Fruit fly (Drosophila melanogaster) whole organism, embryonic: ENCODE data around the gene CG7601.
A peak's percentile ranks its signal among the peaks of the same experiment; 100 is the strongest.

ENCODE experiments used
- Bgb ChIP-seq: fragments of 200-800 bp; sonication (Bioruptor generic); IDR thresholded peaks from 2 replicates; pipeline ENCODE4 v1.3.6; 2022; ENCODE audit warnings: missing biosample characterization, missing genetic modification characterization; ENCODE audit not compliant: partially characterized antibody
- CG10274 ChIP-seq: fragments of 200-800 bp; sonication (Bioruptor generic); optimal IDR thresholded peaks from 3 replicates; lab custom pipeline; 2017; ENCODE audit warnings: missing biosample characterization, mild to moderate bottlenecking, missing genetic modification characterization
- CG11695 ChIP-seq: fragments of 200-800 bp; sonication (Bioruptor generic); IDR thresholded peaks from 3 replicates; pipeline ENCODE4 v1.3.6; 2022; ENCODE audit warnings: missing biosample characterization, missing genetic modification characterization
- CG12104 ChIP-seq: fragments of 200-800 bp; sonication (Bioruptor generic); optimal IDR thresholded peaks from 3 replicates; lab custom pipeline; 2016; ENCODE audit warnings: missing biosample characterization, missing genetic modification characterization
- CG13287 ChIP-seq: fragments of 200-800 bp; sonication (Bioruptor generic); IDR thresholded peaks from 2 replicates; pipeline ENCODE4 v1.3.6; 2022; ENCODE audit warnings: missing biosample characterization, missing genetic modification characterization; ENCODE audit not compliant: partially characterized antibody
- CG15479 ChIP-seq: fragments of 200-800 bp; sonication (Bioruptor generic); optimal IDR thresholded peaks from 3 replicates; lab custom pipeline; 2019; ENCODE audit warnings: missing biosample characterization, mild to moderate bottlenecking, missing genetic modification characterization, moderate library complexity
- CG17385 ChIP-seq: fragments of 200-800 bp; sonication (Bioruptor generic); optimal IDR thresholded peaks from 3 replicates; lab custom pipeline; 2018; ENCODE audit warnings: missing biosample characterization, mild to moderate bottlenecking, missing genetic modification characterization
- CG17829 ChIP-seq: fragments of 200-800 bp; optimal IDR thresholded peaks from 2 replicates; lab custom pipeline; 2019; ENCODE audit warnings: missing biosample characterization, mild to moderate bottlenecking, missing genetic modification characterization, moderate library complexity
- CG18011 ChIP-seq: fragments of 200-800 bp; sonication (Bioruptor generic); optimal IDR thresholded peaks from 2 replicates; lab custom pipeline; 2017; ENCODE audit warnings: missing biosample characterization, missing genetic modification characterization, mild to moderate bottlenecking, moderate library complexity, missing genotype
- CG2199 ChIP-seq: fragments of 200-800 bp; sonication (Bioruptor generic); IDR thresholded peaks from 3 replicates; pipeline ENCODE4 v1.3.6; 2022; ENCODE audit warnings: missing biosample characterization, missing genetic modification characterization
- CG30020 ChIP-seq: fragments of 200-800 bp; optimal IDR thresholded peaks from 2 replicates; lab custom pipeline; 2019; ENCODE audit warnings: missing biosample characterization, mild to moderate bottlenecking, missing genetic modification characterization, moderate library complexity
- CG31365 ChIP-seq: fragments of 200-800 bp; sonication (Bioruptor generic); optimal IDR thresholded peaks from 2 replicates; lab custom pipeline; 2018; ENCODE audit warnings: missing biosample characterization, mild to moderate bottlenecking, missing genetic modification characterization
- CG42726 ChIP-seq: fragments of 200-800 bp; sonication (Bioruptor generic); IDR thresholded peaks from 2 replicates; pipeline ENCODE4 v1.3.6; 2022; ENCODE audit warnings: missing biosample characterization, missing genetic modification characterization; ENCODE audit not compliant: partially characterized antibody
- CG5180 ChIP-seq: fragments of 200-800 bp; sonication (Bioruptor generic); optimal IDR thresholded peaks from 3 replicates; lab custom pipeline; 2017; ENCODE audit warnings: missing biosample characterization, missing genetic modification characterization, mild to moderate bottlenecking, moderate library complexity, missing genetic modification reagents
- CG7357 ChIP-seq: fragments of 200-800 bp; sonication (Bioruptor generic); IDR thresholded peaks from 3 replicates; pipeline ENCODE4 v1.3.6; 2022; ENCODE audit warnings: missing biosample characterization, missing genetic modification characterization
- CG9215 ChIP-seq: fragments of 200-800 bp; sonication (Bioruptor generic); IDR thresholded peaks from 2 replicates; pipeline ENCODE4 v1.3.6; 2022; ENCODE audit warnings: missing biosample characterization, missing genetic modification characterization
- CG9727 ChIP-seq: fragments of 200-800 bp; sonication (Bioruptor generic); optimal IDR thresholded peaks from 3 replicates; lab custom pipeline; 2017; ENCODE audit warnings: missing biosample characterization, mild to moderate bottlenecking, missing genetic modification characterization
- CG9932 ChIP-seq: fragments of 200-800 bp; sonication (Bioruptor generic); IDR thresholded peaks from 2 replicates; pipeline ENCODE4 v1.3.6; 2022; ENCODE audit warnings: missing biosample characterization, missing genetic modification characterization
- CkIIα-i1 ChIP-seq: fragments of 200-800 bp; sonication (Bioruptor generic); IDR thresholded peaks from 2 replicates; pipeline ENCODE4 v1.3.6; 2022; ENCODE audit warnings: missing biosample characterization, missing genetic modification characterization
- CrebB ChIP-seq: fragments of 200-800 bp; sonication (Bioruptor generic); optimal IDR thresholded peaks from 3 replicates; lab custom pipeline; 2018; ENCODE audit warnings: missing biosample characterization, mild to moderate bottlenecking, missing genetic modification characterization
- D19A ChIP-seq: fragments of 200-800 bp; optimal IDR thresholded peaks from 3 replicates; lab custom pipeline; 2019; ENCODE audit warnings: missing biosample characterization, mild to moderate bottlenecking, missing genetic modification characterization, moderate library complexity
- Deaf1 ChIP-seq: fragments of 200-800 bp; optimal IDR thresholded peaks from 3 replicates; lab custom pipeline; 2019; ENCODE audit warnings: missing biosample characterization, mild to moderate bottlenecking, missing genetic modification characterization, moderate library complexity
- Ets65A ChIP-seq: fragments of 200-800 bp; sonication (Bioruptor generic); peaks from one replicate; lab custom pipeline; 2016; ENCODE audit warnings: missing biosample characterization, missing genetic modification characterization
- Ets97D ChIP-seq: fragments of 200-800 bp; sonication (Bioruptor generic); optimal IDR thresholded peaks from 3 replicates; lab custom pipeline; 2016; ENCODE audit warnings: missing biosample characterization, missing genetic modification characterization
- GATAe ChIP-seq: fragments of 200-800 bp; sonication (Bioruptor generic); conservative IDR thresholded peaks from 2 replicates; pipeline ENCODE4 v1.3.6; 2022; ENCODE audit warnings: missing biosample characterization, missing genetic modification characterization
- Hmr ChIP-seq: fragments of 200-800 bp; sonication (Bioruptor generic); optimal IDR thresholded peaks from 3 replicates; lab custom pipeline; 2017; ENCODE audit warnings: mild to moderate bottlenecking, missing biosample characterization, missing genetic modification reagents, missing genetic modification characterization
- Hr51 ChIP-seq, 2 experiments: fragments of 200-800 bp; sonication (Bioruptor generic); optimal IDR thresholded peaks; 2 replicates in 1 of 2; 3 replicates in 1 of 2; lab custom pipeline; 2016 to 2018; ENCODE audit warnings: missing biosample characterization in 2 of 2, missing genetic modification characterization in 2 of 2, mild to moderate bottlenecking in 1 of 2, moderate library complexity in 1 of 2
- Jarid2 ChIP-seq: fragments of 200-800 bp; sonication (Bioruptor generic); optimal IDR thresholded peaks from 3 replicates; lab custom pipeline; 2017; ENCODE audit warnings: mild to moderate bottlenecking, missing biosample characterization, missing genetic modification reagents, missing genetic modification characterization
- MBD-R2 ChIP-seq: fragments of 200-800 bp; sonication (Bioruptor generic); IDR thresholded peaks from 2 replicates; pipeline ENCODE4 v1.3.6; 2022; ENCODE audit warnings: missing biosample characterization, missing genetic modification characterization
- Oaz ChIP-seq: fragments of 200-800 bp; sonication (Bioruptor generic); IDR thresholded peaks from 2 replicates; pipeline ENCODE4 v1.3.6; 2022; ENCODE audit warnings: missing biosample characterization, missing genetic modification characterization
- amos ChIP-seq: fragments of 200-800 bp; sonication (Bioruptor generic); IDR thresholded peaks from 2 replicates; pipeline ENCODE4 v1.3.6; 2022; ENCODE audit warnings: missing biosample characterization, missing genetic modification characterization; ENCODE audit not compliant: partially characterized antibody
- cg ChIP-seq: fragments of 200-800 bp; sonication (Bioruptor generic); optimal IDR thresholded peaks from 3 replicates; lab custom pipeline; 2019; ENCODE audit warnings: missing biosample characterization, mild to moderate bottlenecking, missing genetic modification characterization, moderate library complexity
- chinmo ChIP-seq: fragments of 200-800 bp; sonication (Bioruptor generic); IDR thresholded peaks from 4 replicates; pipeline ENCODE4 v1.3.6; 2022; ENCODE audit warnings: missing biosample characterization, missing genetic modification characterization; ENCODE audit not compliant: partially characterized antibody
- dpn ChIP-seq, 2 experiments: fragments of 200-800 bp; sonication (Bioruptor generic); optimal IDR thresholded peaks; 3 replicates each; lab custom pipeline; 2016; ENCODE audit warnings: missing biosample characterization in 2 of 2, missing genetic modification characterization in 2 of 2
- ham ChIP-seq: fragments of 200-800 bp; sonication (Bioruptor generic); IDR thresholded peaks from 2 replicates; pipeline ENCODE4 v1.3.6; 2022; ENCODE audit warnings: missing biosample characterization, missing genetic modification characterization
- knrl ChIP-seq: fragments of 200-800 bp; sonication (Bioruptor generic); IDR thresholded peaks from 3 replicates; pipeline ENCODE4 v1.3.6; 2022; ENCODE audit warnings: missing biosample characterization, missing genetic modification characterization; ENCODE audit not compliant: partially characterized antibody
- lmd ChIP-seq: fragments of 200-800 bp; sonication (Bioruptor generic); IDR thresholded peaks from 2 replicates; pipeline ENCODE4 v1.3.6; 2022; ENCODE audit warnings: missing biosample characterization, missing genetic modification characterization
- luna ChIP-seq: fragments of 200-800 bp; sonication (Bioruptor generic); optimal IDR thresholded peaks from 2 replicates; lab custom pipeline; 2016; ENCODE audit warnings: missing biosample characterization, missing genetic modification characterization
- oc ChIP-seq: fragments of 200-800 bp; sonication (Bioruptor generic); optimal IDR thresholded peaks from 2 replicates; lab custom pipeline; 2018; ENCODE audit warnings: missing biosample characterization, mild to moderate bottlenecking, missing genetic modification characterization, moderate library complexity
- repo ChIP-seq: fragments of 200-800 bp; sonication (Bioruptor generic); optimal IDR thresholded peaks from 2 replicates; lab custom pipeline; 2016; ENCODE audit warnings: missing biosample characterization, missing genetic modification characterization
- row ChIP-seq: fragments of 200-800 bp; sonication (Bioruptor generic); IDR thresholded peaks from 3 replicates; pipeline ENCODE4 v1.3.6; 2022; ENCODE audit warnings: missing biosample characterization, missing genetic modification characterization
- sd ChIP-seq: fragments of 200-800 bp; sonication (Bioruptor generic); optimal IDR thresholded peaks from 3 replicates; lab custom pipeline; 2018; ENCODE audit warnings: missing biosample characterization, mild to moderate bottlenecking, missing genetic modification characterization, moderate library complexity
- trh ChIP-seq: fragments of 200-800 bp; sonication (Bioruptor generic); optimal IDR thresholded peaks from 2 replicates; lab custom pipeline; 2016; ENCODE audit warnings: missing biosample characterization, missing genetic modification characterization
- unpg ChIP-seq: fragments of 200-800 bp; sonication (Bioruptor generic); optimal IDR thresholded peaks from 3 replicates; lab custom pipeline; 2018; ENCODE audit warnings: missing biosample characterization, mild to moderate bottlenecking, missing genetic modification characterization, moderate library complexity
- vfl ChIP-seq: fragments of 200-800 bp; sonication (Bioruptor generic); optimal IDR thresholded peaks from 2 replicates; lab custom pipeline; 2016; ENCODE audit warnings: missing biosample characterization, missing genetic modification characterization
- vnd ChIP-seq: fragments of 200-800 bp; sonication (Bioruptor generic); IDR thresholded peaks from 3 replicates; pipeline ENCODE4 v1.3.6; 2022; ENCODE audit warnings: missing biosample characterization, missing genetic modification characterization; ENCODE audit not compliant: partially characterized antibody
- wor ChIP-seq: fragments of 200-800 bp; sonication (Bioruptor generic); IDR thresholded peaks from 2 replicates; pipeline ENCODE4 v1.3.6; 2022; ENCODE audit warnings: missing biosample characterization, missing genetic modification characterization
- zfh1 ChIP-seq: fragments of 200-800 bp; sonication (Bioruptor generic); IDR thresholded peaks from 3 replicates; pipeline ENCODE4 v1.3.6; 2022; ENCODE audit warnings: missing biosample characterization, missing genetic modification characterization

The CG7601 gene

DNA sequence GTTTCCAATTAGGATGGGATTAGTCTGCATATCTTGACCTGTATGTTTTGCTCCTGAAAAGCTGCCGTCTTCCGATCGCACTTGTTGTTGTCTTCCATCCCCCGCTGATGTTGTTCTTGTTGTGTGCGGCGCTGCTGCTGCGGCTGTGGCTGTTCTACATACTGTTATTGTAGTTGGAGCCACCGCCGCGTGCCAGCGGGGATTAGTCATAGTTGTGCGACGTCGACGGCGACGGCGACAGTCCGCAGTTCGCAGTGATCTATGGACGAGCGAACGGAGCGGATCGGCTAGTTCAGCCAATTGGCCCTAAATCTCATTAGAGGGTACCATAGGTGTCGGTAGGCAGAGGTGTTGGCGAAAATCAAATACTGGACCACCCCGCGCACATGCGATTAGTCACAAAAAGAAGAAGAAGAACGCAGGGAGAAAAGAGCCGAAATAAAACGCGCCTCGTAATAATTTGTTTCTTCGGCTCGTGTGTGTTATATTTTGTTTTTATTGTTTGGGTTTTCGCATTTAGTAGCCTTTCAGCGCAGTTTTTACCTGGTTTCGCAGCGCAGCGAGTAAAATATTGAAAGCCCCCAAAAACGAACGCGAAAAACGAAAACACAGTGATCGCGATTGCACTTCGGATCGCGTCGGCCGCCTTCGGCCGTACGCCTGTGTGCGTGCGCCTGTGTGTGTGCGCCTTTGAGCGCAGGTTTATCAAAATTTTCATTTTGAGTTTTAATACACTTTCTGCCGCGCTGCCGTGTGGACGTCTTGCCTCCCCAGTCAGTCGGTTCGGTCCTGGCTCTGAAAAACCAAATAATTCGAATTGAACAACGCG is 28.9 kb upstream of the CG7601 start, which contains the start of gene kay (continued):
- TF ChIP-seq CG5180 (GFP tag; lab: Kevin White, UChicago) (no peak), dpn (GFP tag; optimal IDR thresholded peaks at IDR 0.05; lab: Kevin White, UChicago) (no peak), CG17829 (tag; lab: Kevin White, UChicago) (no peak), Hmr (GFP tag; lab: Kevin White, UChicago) (no peak), Ets97D (GFP tag; lab: Kevin White, UChicago) (no peak), CrebB (tag; lab: Kevin White, UChicago) (no peak), lmd (no peak), cg (GFP tag; lab: Kevin White, UChicago) (peak; percentile 49), knrl (GFP tag; lab: Robert Waterston, UW) (no peak), CG12104 (GFP tag; lab: Kevin White, UChicago) (no peak), D19A (peak; percentile 29), GATAe (no peak), CG10274 (GFP tag; lab: Kevin White, UChicago) (no peak), Oaz (GFP tag; lab: Robert Waterston, UW) (0 out of 2 replicates have a peak, but pooled peaks have one; percentile 24), oc (tag; lab: Kevin White, UChicago) (no peak), CG42726 (GFP tag; lab: Robert Waterston, UW) (0 out of 2 replicates have a peak, but pooled peaks have one; percentile 19), chinmo (GFP tag; lab: Robert Waterston, UW) (0 out of 4 replicates have a peak, but pooled peaks have one; percentile 47), MBD-R2 (GFP tag; lab: Robert Waterston, UW) (no peak), CG9727 (GFP tag; lab: Kevin White, UChicago) (no peak), trh (GFP tag; lab: Kevin White, UChicago) (no peak), CG30020 (tag; lab: Kevin White, UChicago) (no peak), amos (0 out of 2 replicates have a peak, but pooled peaks have one; percentile 10), CG18011 (GFP tag; lab: Kevin White, UChicago) (no peak), CG9932 (no peak), CkIIα-i1 (GFP tag; lab: Robert Waterston, UW) (no peak), zfh1 (GFP tag; lab: Robert Waterston, UW) (no peak), CG17385 (GFP tag; lab: Kevin White, UChicago) (peak; percentile 59), repo (no peak), Deaf1 (tag; lab: Kevin White, UChicago) (peak; percentile 96), CG7357 (GFP tag; lab: Robert Waterston, UW) (no peak), vnd (GFP tag; lab: Robert Waterston, UW) (0 out of 3 replicates have a peak, but pooled peaks have one; percentile 6), luna (no peak), Ets65A (peak; percentile 13), CG2199 (GFP tag; lab: Robert Waterston, UW) (peak; percentile 39; the same call in 1 of the 3 replicates), CG15479 (GFP tag; lab: Kevin White, UChicago) (peak; percentile 57), vfl (GFP tag; lab: Kevin White, UChicago) (no peak), Jarid2 (GFP tag; lab: Kevin White, UChicago) (no peak), CG31365 (tag; lab: Kevin White, UChicago) (no peak), row (GFP tag; lab: Robert Waterston, UW) (peak; percentile 26; the same call in 1 of the 3 replicates), unpg (no peak), sd (tag; lab: Kevin White, UChicago) (peak; percentile 72), ham (GFP tag; lab: Robert Waterston, UW) (no peak), wor (GFP tag; lab: Robert Waterston, UW) (no peak), CG13287 (GFP tag; lab: Robert Waterston, UW) (0 out of 2 replicates have a peak, but pooled peaks have one; percentile 7), CG9215 (GFP tag; lab: Robert Waterston, UW) (no peak), CG11695 (GFP tag; lab: Robert Waterston, UW) (no peak), Bgb (GFP tag; lab: Robert Waterston, UW) (peak; percentile 33; the same call in 1 of the 2 replicates), Hr51 (GFP tag; optimal IDR thresholded peaks at IDR 0.05; lab: Kevin White, UChicago) (no peak)
